Worm (Caenorhabditis elegans): ENCODE measurements around the gene F48C5.2.
A peak's percentile ranks its signal among the peaks of the same experiment; 100 is the strongest.

The F48C5.2 gene

ce11 chrX:11418667-11419066 is 35.5 kb downstream of the F48C5.2 start, which contains the start of gene F46C3.2:
Gene F46C3.2, minus strand, starts transcription at chrX:11418767.
- TF ChIP-seq ceh-39 (tag; optimal IDR thresholded peaks at IDR 0.05) (no peak), nhr-76 (tag; optimal IDR thresholded peaks at IDR 0.05) (no peak), elt-3 (tag; optimal IDR thresholded peaks at IDR 0.05) (no peak), tbx-8 (GFP tag; optimal IDR thresholded peaks at IDR 0.05) (no peak), nhr-237 (tag; optimal IDR thresholded peaks at IDR 0.05) (no peak), bed-3 (GFP tag; optimal IDR thresholded peaks at IDR 0.05) (no peak), lin-32 (GFP tag; optimal IDR thresholded peaks at IDR 0.05) (no peak), lin-13 (tag; optimal IDR thresholded peaks at IDR 0.05) (no peak)

- TF ChIP-seq M03D4.4 (tag; optimal IDR thresholded peaks at IDR 0.05) (no peak), lin-13 (tag; optimal IDR thresholded peaks at IDR 0.05) (no peak), ceh-39 (tag; optimal IDR thresholded peaks at IDR 0.05) (peak; percentile 55), ces-1 (GFP tag; optimal IDR thresholded peaks at IDR 0.05) (no peak), blmp-1 (tag; optimal IDR thresholded peaks at IDR 0.05) (peak; percentile 1), unc-62 (GFP tag; optimal IDR thresholded peaks at IDR 0.05) (no peak), flh-1 (GFP tag; optimal IDR thresholded peaks at IDR 0.05) (no peak), drap-1 (GFP tag; optimal IDR thresholded peaks at IDR 0.05) (no peak), ztf-11 (tag; optimal IDR thresholded peaks at IDR 0.05) (no peak), hlh-1 (tag; optimal IDR thresholded peaks at IDR 0.05) (peak; percentile 76), ceh-43 (GFP tag; optimal IDR thresholded peaks at IDR 0.05) (no peak), nhr-28 (tag; optimal IDR thresholded peaks at IDR 0.05) (no peak), nhr-76 (tag; optimal IDR thresholded peaks at IDR 0.05) (no peak), lsy-2 (tag; optimal IDR thresholded peaks at IDR 0.05) (peak; percentile 20), nhr-2 (tag; optimal IDR thresholded peaks at IDR 0.05) (no peak), unc-120 (tag; optimal IDR thresholded peaks at IDR 0.05; ENCODE audit: poor library complexity, severe bottlenecking) (peak; percentile 0), sem-2 (GFP tag; optimal IDR thresholded peaks at IDR 0.05) (no peak), elt-1 (tag; optimal IDR thresholded peaks at IDR 0.05; ENCODE audit: borderline replicate concordance, insufficient read depth) (no peak), ceh-83 (GFP tag; optimal IDR thresholded peaks at IDR 0.05) (no peak), ham-2 (GFP tag; optimal IDR thresholded peaks at IDR 0.05) (no peak), elt-3 (tag; optimal IDR thresholded peaks at IDR 0.05) (peak; percentile 33), mab-5 (tag; optimal IDR thresholded peaks at IDR 0.05) (no peak), tbx-8 (GFP tag; optimal IDR thresholded peaks at IDR 0.05) (no peak), nhr-12 (tag; optimal IDR thresholded peaks at IDR 0.05) (peak; percentile 14), lin-32 (GFP tag; optimal IDR thresholded peaks at IDR 0.05) (no peak), unc-39 (tag; optimal IDR thresholded peaks at IDR 0.05) (no peak), mls-2 (tag; optimal IDR thresholded peaks at IDR 0.05) (no peak), zip-8 (tag; optimal IDR thresholded peaks at IDR 0.05) (peak; percentile 50), bed-3 (GFP tag; optimal IDR thresholded peaks at IDR 0.05) (no peak), mep-1 (tag; optimal IDR thresholded peaks at IDR 0.05) (peak; percentile 34), snpc-4 (tag; optimal IDR thresholded peaks at IDR 0.05) (no peak), nhr-237 (tag; optimal IDR thresholded peaks at IDR 0.05) (peak; percentile 28), sptf-1 (tag; optimal IDR thresholded peaks at IDR 0.05) (no peak), cnd-1 (tag; optimal IDR thresholded peaks at IDR 0.05) (no peak), pha-4 (tag; optimal IDR thresholded peaks at IDR 0.05) (peak; percentile 20)
These were observed 39.1 kb downstream of the F48C5.2 start, which contains the start of gene pek-1 for ce11 chrX:11414837-11415550. Gene pek-1, minus strand, starts transcription at chrX:11414887.

DNA sequence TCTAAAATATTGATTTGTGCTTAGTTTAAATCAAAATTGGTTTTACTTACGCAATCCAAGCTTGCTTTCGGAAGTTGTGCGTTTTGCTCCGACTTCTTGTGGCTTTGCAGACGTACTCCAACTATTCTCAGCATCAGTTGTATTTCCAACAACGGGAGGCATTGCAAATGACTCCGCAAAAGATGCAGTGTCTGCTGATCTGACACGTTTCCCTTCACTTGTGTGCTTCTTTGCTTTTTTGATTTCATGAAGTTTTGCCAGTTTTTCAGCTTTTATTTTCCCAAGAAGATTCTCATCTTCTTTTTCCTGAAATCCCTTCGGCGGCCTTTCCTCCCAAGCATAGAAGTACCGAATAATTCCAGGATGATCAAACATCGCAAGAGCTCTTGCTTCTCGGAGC is 42.5 kb downstream of the F48C5.2 start:
- TF ChIP-seq lin-13 (tag; optimal IDR thresholded peaks at IDR 0.05) (no peak), mls-2 (tag; optimal IDR thresholded peaks at IDR 0.05) (no peak), drap-1 (GFP tag; optimal IDR thresholded peaks at IDR 0.05) (no peak), ham-2 (GFP tag; optimal IDR thresholded peaks at IDR 0.05) (no peak), blmp-1 (tag; optimal IDR thresholded peaks at IDR 0.05) (no peak), nhr-2 (tag; optimal IDR thresholded peaks at IDR 0.05) (no peak), bed-3 (GFP tag; optimal IDR thresholded peaks at IDR 0.05) (no peak), ceh-43 (GFP tag; optimal IDR thresholded peaks at IDR 0.05) (no peak), nhr-28 (tag; optimal IDR thresholded peaks at IDR 0.05) (no peak), ceh-83 (GFP tag; optimal IDR thresholded peaks at IDR 0.05) (no peak), unc-39 (tag; optimal IDR thresholded peaks at IDR 0.05) (no peak), elt-3 (tag; optimal IDR thresholded peaks at IDR 0.05) (no peak), nhr-237 (tag; optimal IDR thresholded peaks at IDR 0.05) (no peak), sptf-1 (tag; optimal IDR thresholded peaks at IDR 0.05) (no peak)

All from whole organism, mixed stage, embryonic.